Fruit fly (Drosophila melanogaster): ENCODE data around the gene Eip74EF.

DNA sequence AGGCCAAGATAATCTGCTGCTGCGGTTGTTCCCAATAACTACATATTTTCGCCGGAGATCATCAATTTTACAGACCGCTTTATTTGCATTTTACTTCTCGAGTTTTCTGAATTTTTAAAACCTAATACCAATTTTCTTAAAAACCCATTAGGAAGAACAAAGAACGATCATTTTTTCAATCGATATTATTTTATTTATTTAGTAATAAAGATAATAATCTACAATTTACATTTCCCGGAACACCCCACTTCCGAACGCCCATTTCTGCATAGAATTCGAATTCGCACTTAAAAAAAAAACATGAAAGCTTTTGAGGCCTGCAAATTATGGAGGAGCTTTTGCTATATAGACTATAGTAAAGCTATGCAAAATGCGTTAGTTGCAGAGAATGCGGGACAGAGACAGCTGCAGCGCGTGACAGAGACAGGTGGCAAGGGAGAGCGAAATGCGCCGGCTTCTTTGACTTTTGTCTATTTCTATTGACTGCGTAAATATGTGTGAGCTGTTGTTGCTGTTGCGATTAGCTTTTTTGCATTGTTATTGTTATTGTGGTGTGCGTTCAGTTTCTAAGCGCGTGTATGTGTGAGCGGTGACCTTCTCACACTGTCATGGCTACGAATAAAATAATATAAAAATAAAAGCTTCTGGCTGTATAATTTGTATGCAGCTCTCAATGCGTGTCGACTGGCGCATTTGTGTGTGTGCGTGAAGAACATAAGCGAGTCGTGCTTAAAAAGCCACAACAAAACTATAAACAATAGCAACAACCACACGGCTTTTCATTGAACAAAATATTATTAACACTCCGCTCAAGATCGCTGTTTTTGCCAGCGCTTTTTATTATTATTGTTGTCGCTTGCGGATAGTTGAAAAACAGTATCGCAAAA, 15.4 kb downstream of the Eip74EF start:
- peak; percentile 6 for TF ChIP-seq CG17806 (tag; optimal IDR thresholded peaks at IDR 0.05)
- no peak for TF ChIP-seq rn (GFP tag; IDR thresholded peaks at IDR 0.05)
- TF ChIP-seq Pif1A (GFP tag; optimal IDR thresholded peaks at IDR 0.05), result no peak
- no peak for TF ChIP-seq Pif1B (GFP tag; optimal IDR thresholded peaks at IDR 0.05)
- peak; percentile 32 for TF ChIP-seq CG15710 (tag; optimal IDR thresholded peaks at IDR 0.05)
- TF ChIP-seq CG14655 (GFP tag; optimal IDR thresholded peaks at IDR 0.05), result peak; percentile 25
